Fruit fly (Drosophila melanogaster) S2 (cell line): ENCODE results near the gene Cpr65Eb.

ENCODE experiments used
- CG8478 ChIP-seq: fragments of >200 bp; optimal IDR thresholded peaks from 2 replicates; lab custom pipeline; 2018
- CTCF ChIP-seq, 2 experiments: fragments of >200 bp; optimal IDR thresholded peaks; 2 replicates each; lab custom pipeline; 2018

- TF ChIP-seq CG8478: no peak
- TF ChIP-seq CTCF (optimal IDR thresholded peaks at IDR 0.05; lab: Kevin White, UChicago): no peak
Observed at dm6 chr3L:7094548-7095072, 6.0 kb upstream of the Cpr65Eb start, which contains the start of gene form3.
